Fruit fly (Drosophila melanogaster): ENCODE results near the gene CG32641.
A peak's percentile ranks its signal among the peaks of the same experiment; 100 is the strongest.

The CG32641 gene

DNA sequence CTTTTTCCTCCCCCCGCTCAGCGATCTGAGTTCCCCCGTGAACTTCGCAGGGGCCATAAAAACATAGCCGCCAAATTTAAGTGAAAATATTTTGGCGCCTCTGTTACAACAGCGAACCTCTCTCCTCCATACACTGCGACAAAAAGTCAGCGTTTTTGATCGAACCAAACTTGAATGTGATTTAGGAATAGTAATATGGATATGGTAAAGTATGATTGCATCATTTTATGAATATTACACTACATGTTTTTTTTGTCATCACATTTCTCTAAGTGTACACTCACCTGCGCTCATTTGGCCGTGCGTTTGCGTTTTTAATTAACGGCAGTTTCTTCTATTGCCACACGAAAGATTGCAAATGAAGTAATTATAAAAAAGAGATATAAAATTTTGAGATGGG lies 48.6 kb upstream of the CG32641 start (continued):
- TF ChIP-seq Hr78 (GFP tag; optimal IDR thresholded peaks at IDR 0.05) = peak in 1 of 2 experiments; percentile 24
- TF ChIP-seq hkb (optimal IDR thresholded peaks at IDR 0.05) = no peak
- peak; percentile 68 for TF ChIP-seq hkb (GFP tag; IDR thresholded peaks at IDR 0.05)
- TF ChIP-seq sens (GFP tag) = peak; percentile 90
- TF ChIP-seq YL-1 (GFP tag; optimal IDR thresholded peaks at IDR 0.05) = no peak
- TF ChIP-seq Stat92E (GFP tag; optimal IDR thresholded peaks at IDR 0.05) = no peak
- TF ChIP-seq NFAT (GFP tag; IDR thresholded peaks at IDR 0.05) = no peak
- TF ChIP-seq Bdp1 (GFP tag; optimal IDR thresholded peaks at IDR 0.05) = no peak
- TF ChIP-seq CG11723 (GFP tag; optimal IDR thresholded peaks at IDR 0.05) = no peak
- peak; percentile 36; the same call in 1 of the 2 replicates for TF ChIP-seq crol (GFP tag; IDR thresholded peaks at IDR 0.05)
- peak; percentile 39 for TF ChIP-seq CG10274 (GFP tag; optimal IDR thresholded peaks at IDR 0.05)
- TF ChIP-seq CG17568 (GFP tag; optimal IDR thresholded peaks at IDR 0.05) = peak; percentile 13
- no peak for TF ChIP-seq Kr (GFP tag; optimal IDR thresholded peaks at IDR 0.05)
- no peak for TF ChIP-seq bbx (GFP tag; IDR thresholded peaks at IDR 0.05; ENCODE audit: partially characterized antibody)
- no peak for TF ChIP-seq Nf-YC (tag; optimal IDR thresholded peaks at IDR 0.05)
- peak; percentile 20 for TF ChIP-seq salm (tag; optimal IDR thresholded peaks at IDR 0.05)
- peak; percentile 48 for TF ChIP-seq PHDP (tag; optimal IDR thresholded peaks at IDR 0.05)
- no peak for TF ChIP-seq pita (GFP tag; optimal IDR thresholded peaks at IDR 0.05)
- TF ChIP-seq grn (GFP tag; optimal IDR thresholded peaks at IDR 0.05) = no peak
- no peak for TF ChIP-seq TFAM (GFP tag; optimal IDR thresholded peaks at IDR 0.05)
- peak; percentile 76 for TF ChIP-seq gem (tag; optimal IDR thresholded peaks at IDR 0.05)
- TF ChIP-seq CG30431 (GFP tag; optimal IDR thresholded peaks at IDR 0.05) = peak; percentile 5
- TF ChIP-seq Hmr (GFP tag; optimal IDR thresholded peaks at IDR 0.05) = peak; percentile 21
- peak; percentile 67 for TF ChIP-seq CG30403 (GFP tag; optimal IDR thresholded peaks at IDR 0.05)
- TF ChIP-seq bab2 (GFP tag; optimal IDR thresholded peaks at IDR 0.05) = peak; percentile 51
- TF ChIP-seq luna (GFP tag; optimal IDR thresholded peaks at IDR 0.05) = no peak
- no peak for TF ChIP-seq Mad (GFP tag; optimal IDR thresholded peaks at IDR 0.05)
- TF ChIP-seq CG14965 (GFP tag; optimal IDR thresholded peaks at IDR 0.05; ENCODE audit: borderline replicate concordance) = no peak
- peak; percentile 40 for TF ChIP-seq Antp (GFP tag; optimal IDR thresholded peaks at IDR 0.05)
- peak; percentile 47 to 63 for TF ChIP-seq dpn (GFP tag; optimal IDR thresholded peaks at IDR 0.05)
- no peak for TF ChIP-seq exex (tag; optimal IDR thresholded peaks at IDR 0.05)
- TF ChIP-seq CG18764 (GFP tag; optimal IDR thresholded peaks at IDR 0.05) = peak; percentile 12
- no peak for TF ChIP-seq mirr (GFP tag; optimal IDR thresholded peaks at IDR 0.05)
- TF ChIP-seq CG11696 (GFP tag; IDR thresholded peaks at IDR 0.05) = no peak
- peak; percentile 31 for TF ChIP-seq CG18599 (GFP tag; optimal IDR thresholded peaks at IDR 0.05)
- no peak for TF ChIP-seq bigmax (GFP tag; optimal IDR thresholded peaks at IDR 0.05)
- no peak for TF ChIP-seq corto (GFP tag; optimal IDR thresholded peaks at IDR 0.05)
- peak; percentile 40; the same call in 1 of the 2 replicates for TF ChIP-seq sim (GFP tag; IDR thresholded peaks at IDR 0.05)
- peak; percentile 27 for TF ChIP-seq CG10267 (tag; optimal IDR thresholded peaks at IDR 0.05)
- TF ChIP-seq nmo (GFP tag; optimal IDR thresholded peaks at IDR 0.05) = peak; percentile 53
- TF ChIP-seq phol (tag; optimal IDR thresholded peaks at IDR 0.05) = peak; percentile 71
- TF ChIP-seq CG11456 (GFP tag; IDR thresholded peaks at IDR 0.05) = peak; percentile 64; the same call in 2 of the 3 replicates
- no peak for TF ChIP-seq CG8290 (GFP tag; optimal IDR thresholded peaks at IDR 0.05)
- TF ChIP-seq CG8290 (tag; optimal IDR thresholded peaks at IDR 0.05) = peak in 1 of 2 experiments; percentile 64
- TF ChIP-seq ftz-f1 (GFP tag; optimal IDR thresholded peaks at IDR 0.05) = no peak
- peak; percentile 33 to 44 for TF ChIP-seq Pdp1 (GFP tag; optimal IDR thresholded peaks at IDR 0.05)
- no peak for TF ChIP-seq BtbVII (GFP tag; optimal IDR thresholded peaks at IDR 0.05)
- TF ChIP-seq CG15601 (tag; optimal IDR thresholded peaks at IDR 0.05) = no peak
- no peak for TF ChIP-seq fru (optimal IDR thresholded peaks at IDR 0.05)
- no peak for TF ChIP-seq D19B (GFP tag; optimal IDR thresholded peaks at IDR 0.05)
- no peak for TF ChIP-seq CG3847 (GFP tag; IDR thresholded peaks at IDR 0.05)

Data from whole organism, embryonic.